Worm (Caenorhabditis elegans) whole organism, young adult: ENCODE results near the gene sir-2.3.

Experiments used
- B0336.3 ChIP-seq: fragments of 200-800 bp; sonication (Bioruptor generic); IDR thresholded peaks from 2 replicates; pipeline ENCODE4 v1.3.6; 2022; ENCODE audit warnings: missing genetic modification characterization, missing compliant biosample characterization
- F10E7.11 ChIP-seq: sonication (generic microtip); optimal IDR thresholded peaks from 2 replicates; lab custom pipeline; 2017; ENCODE audit warnings: mild to moderate bottlenecking, missing genetic modification characterization, moderate library complexity, missing compliant biosample characterization
- F22D6.2 ChIP-seq: sonication (generic microtip); optimal IDR thresholded peaks from 2 replicates; lab custom pipeline; 2016; ENCODE audit warnings: mild to moderate bottlenecking, missing genetic modification characterization, missing compliant biosample characterization
- F39B2.1 ChIP-seq: fragments of 200-800 bp; sonication (Bioruptor generic); IDR thresholded peaks from 2 replicates; pipeline ENCODE4 v1.3.6; 2022; ENCODE audit warnings: missing genetic modification reagents, missing genetic modification characterization, missing compliant biosample characterization
- F49E8.2 ChIP-seq: sonication (generic microtip); optimal IDR thresholded peaks from 3 replicates; lab custom pipeline; 2017; ENCODE audit warnings: missing genetic modification characterization, mild to moderate bottlenecking, missing compliant biosample characterization, antibody characterized with exemption, moderate library complexity; ENCODE audit not compliant: insufficient read depth
- F57C9.4 ChIP-seq: sonication (generic microtip); optimal IDR thresholded peaks from 2 replicates; lab custom pipeline; 2017; ENCODE audit warnings: mild to moderate bottlenecking, missing genetic modification characterization, missing compliant biosample characterization
- ama-1 ChIP-seq, 3 experiments: fragments of 150-350 bp in 1 of 3; sonication (generic microtip) in 2 of 3; optimal IDR thresholded peaks; 2 replicates each; lab custom pipeline; 2014 to 2018; ENCODE audit warnings: missing biosample characterization in 2 of 3, missing genetic modification characterization in 2 of 3, missing genetic modification reagents in 2 of 3
- aptf-2 ChIP-seq: fragments of 200-800 bp; sonication (Bioruptor generic); conservative IDR thresholded peaks from 2 replicates; pipeline ENCODE4 v1.3.6; 2022; ENCODE audit warnings: missing genetic modification reagents, missing genetic modification characterization, missing compliant biosample characterization
- cebp-1 ChIP-seq, 2 experiments: fragments of 200-800 bp in 1 of 2; sonication (Bioruptor generic) in 1 of 2; sonication (generic microtip) in 1 of 2; IDR thresholded peaks in 1 of 2; optimal IDR thresholded peaks in 1 of 2; 2 replicates each; pipeline versions ENCODE4 v1.3.6 to Lab custom; 2017 to 2022; ENCODE audit warnings: missing compliant biosample characterization in 2 of 2, missing genetic modification characterization in 2 of 2, mild to moderate bottlenecking in 1 of 2, missing genetic modification reagents in 1 of 2, moderate library complexity in 1 of 2
- lin-35 ChIP-seq, 3 experiments: fragments of 150-350 bp in 2 of 3; sonication (generic microtip) in 1 of 3; optimal IDR thresholded peaks; 2 replicates each; lab custom pipeline; 2014 to 2018; ENCODE audit warnings: missing biosample characterization in 3 of 3, missing genetic modification characterization in 3 of 3, missing genetic modification reagents in 3 of 3
- mel-28 ChIP-seq: sonication (generic microtip); optimal IDR thresholded peaks from 2 replicates; lab custom pipeline; 2016; ENCODE audit warnings: borderline replicate concordance, mild to moderate bottlenecking, missing genetic modification characterization, missing compliant biosample characterization
- pha-4 ChIP-seq: fragments of 150-350 bp; sonication (generic microtip); optimal IDR thresholded peaks from 2 replicates; lab custom pipeline; 2014; ENCODE audit warnings: missing biosample characterization, missing genetic modification reagents, missing genetic modification characterization
- snpc-4 ChIP-seq, 5 experiments: fragments of 150-350 bp in 1 of 5; sonication (generic microtip) in 4 of 5; optimal IDR thresholded peaks; 2 replicates each; lab custom pipeline; 2014 to 2018; ENCODE audit warnings: missing genetic modification characterization in 5 of 5, missing biosample characterization in 3 of 5, antibody characterized with exemption in 2 of 5, mild to moderate bottlenecking in 2 of 5, missing compliant biosample characterization in 2 of 5, missing genotype in 2 of 5, moderate library complexity in 2 of 5, missing genetic modification reagents in 1 of 5

ce11 chrX:13340970-13341369, 9.5 kb downstream of the sir-2.3 start:
- TF ChIP-seq F57C9.4 (no peak), ama-1 (optimal IDR thresholded peaks at IDR 0.05; lab: Kevin White, UChicago) (no peak), ama-1 (GFP tag; optimal IDR thresholded peaks at IDR 0.05; lab: Kevin White, UChicago) (no peak), cebp-1 (GFP tag; IDR thresholded peaks at IDR 0.05; lab: Robert Waterston, UW) (no peak), cebp-1 (tag; optimal IDR thresholded peaks at IDR 0.05; lab: Kevin White, UChicago) (no peak), pha-4 (tag; lab: Kevin White, UChicago) (no peak), mel-28 (no peak), F22D6.2 (no peak), snpc-4 (GFP tag; optimal IDR thresholded peaks at IDR 0.05; lab: Kevin White, UChicago) (no peak), snpc-4 (tag; optimal IDR thresholded peaks at IDR 0.05; lab: Kevin White, UChicago) (no peak), F49E8.2 (tag; lab: Kevin White, UChicago) (no peak), F10E7.11 (tag; lab: Kevin White, UChicago) (no peak), lin-35 (GFP tag; optimal IDR thresholded peaks at IDR 0.05; lab: Kevin White, UChicago) (no peak), B0336.3 (GFP tag; lab: Robert Waterston, UW) (no peak), aptf-2 (GFP tag; lab: Robert Waterston, UW) (no peak), F39B2.1 (GFP tag; lab: Robert Waterston, UW) (no peak)
